Worm (Caenorhabditis elegans) whole organism, young adult: Measurements from ENCODE around the gene dod-24.

Experiments
- B0261.1 ChIP-seq: sonication (generic microtip); optimal IDR thresholded peaks from 2 replicates; lab custom pipeline; 2016; ENCODE audit warnings: mild to moderate bottlenecking, missing genetic modification characterization, moderate library complexity, missing compliant biosample characterization
- F10E7.11 ChIP-seq: sonication (generic microtip); optimal IDR thresholded peaks from 2 replicates; lab custom pipeline; 2017; ENCODE audit warnings: mild to moderate bottlenecking, missing genetic modification characterization, moderate library complexity, missing compliant biosample characterization
- F49E8.2 ChIP-seq: sonication (generic microtip); optimal IDR thresholded peaks from 3 replicates; lab custom pipeline; 2017; ENCODE audit warnings: missing genetic modification characterization, mild to moderate bottlenecking, missing compliant biosample characterization, antibody characterized with exemption, moderate library complexity; ENCODE audit not compliant: insufficient read depth
- F52B5.7 ChIP-seq: sonication (generic microtip); optimal IDR thresholded peaks from 2 replicates; lab custom pipeline; 2016; ENCODE audit warnings: mild to moderate bottlenecking, missing genetic modification characterization, missing compliant biosample characterization
- efl-1 ChIP-seq: fragments of 150-350 bp; optimal IDR thresholded peaks from 2 replicates; lab custom pipeline; 2014; ENCODE audit warnings: missing biosample characterization, missing genetic modification reagents, missing genetic modification characterization
- fkh-3 ChIP-seq: sonication (generic microtip); optimal IDR thresholded peaks from 2 replicates; lab custom pipeline; 2016; ENCODE audit warnings: mild to moderate bottlenecking, missing genetic modification characterization, missing compliant biosample characterization
- hrde-1 ChIP-seq: sonication (generic microtip); optimal IDR thresholded peaks from 2 replicates; lab custom pipeline; 2016; ENCODE audit warnings: missing genetic modification characterization, mild to moderate bottlenecking, missing compliant biosample characterization, moderate library complexity, missing genotype, missing genetic modification reagents, borderline replicate concordance
- mcd-1 ChIP-seq: fragments of 200-800 bp; sonication (Bioruptor generic); IDR thresholded peaks from 2 replicates; pipeline ENCODE4 v1.3.6; 2022; ENCODE audit warnings: missing genetic modification reagents, missing genetic modification characterization, missing compliant biosample characterization
- pha-4 ChIP-seq: fragments of 150-350 bp; sonication (generic microtip); optimal IDR thresholded peaks from 2 replicates; lab custom pipeline; 2014; ENCODE audit warnings: missing biosample characterization, missing genetic modification reagents, missing genetic modification characterization
- ztf-22 ChIP-seq: fragments of 200-800 bp; sonication (Bioruptor generic); optimal IDR thresholded peaks from 2 replicates; lab custom pipeline; 2018; ENCODE audit warnings: mild to moderate bottlenecking, missing genetic modification characterization, moderate library complexity, missing compliant biosample characterization

- TF ChIP-seq F52B5.7 (tag; lab: Kevin White, UChicago) (no peak), ztf-22 (GFP tag; lab: Kevin White, UChicago) (no peak), B0261.1 (tag; lab: Kevin White, UChicago) (no peak), fkh-3 (tag; lab: Kevin White, UChicago) (no peak), F10E7.11 (tag; lab: Kevin White, UChicago) (no peak), mcd-1 (GFP tag; lab: Robert Waterston, UW) (no peak), F49E8.2 (no peak), pha-4 (tag; lab: Kevin White, UChicago) (no peak), efl-1 (GFP tag; lab: Kevin White, UChicago) (no peak), hrde-1 (tag; lab: Kevin White, UChicago) (no peak)
These were observed 30.9 kb upstream of the dod-24 start for ce11 chrIV:12971994-12972520.
